Fruit fly (Drosophila melanogaster) whole organism, embryonic: Measurements from ENCODE around the gene Uba2.

Experiments used
- B-H1 ChIP-seq: fragments of 200-800 bp; sonication (Bioruptor generic); IDR thresholded peaks from 3 replicates; pipeline ENCODE4 v1.3.6; 2022; ENCODE audit warnings: missing biosample characterization, missing genetic modification characterization
- CG10147 ChIP-seq: fragments of 200-800 bp; sonication (Bioruptor generic); optimal IDR thresholded peaks from 2 replicates; lab custom pipeline; 2019; ENCODE audit warnings: missing biosample characterization, mild to moderate bottlenecking, missing genetic modification characterization, moderate library complexity
- CG10543 ChIP-seq: fragments of 200-800 bp; sonication (Bioruptor generic); optimal IDR thresholded peaks from 3 replicates; lab custom pipeline; 2017; ENCODE audit warnings: missing biosample characterization, mild to moderate bottlenecking, missing genetic modification characterization, moderate library complexity
- CG11723 ChIP-seq: fragments of 200-800 bp; sonication (Bioruptor generic); optimal IDR thresholded peaks from 2 replicates; lab custom pipeline; 2017; ENCODE audit warnings: missing biosample characterization, mild to moderate bottlenecking, missing genetic modification characterization
- CG12769 ChIP-seq: fragments of 200-800 bp; sonication (Bioruptor generic); optimal IDR thresholded peaks from 2 replicates; lab custom pipeline; 2019; ENCODE audit warnings: missing biosample characterization, mild to moderate bottlenecking, missing genetic modification characterization, moderate library complexity
- CG15269 ChIP-seq: fragments of 200-800 bp; sonication (Bioruptor generic); optimal IDR thresholded peaks from 2 replicates; lab custom pipeline; 2018; ENCODE audit warnings: missing biosample characterization, mild to moderate bottlenecking, missing genetic modification characterization, moderate library complexity
- CG18764 ChIP-seq: fragments of 200-800 bp; sonication (Bioruptor generic); optimal IDR thresholded peaks from 3 replicates; lab custom pipeline; 2016; ENCODE audit warnings: missing biosample characterization, missing genetic modification characterization
- CG2116 ChIP-seq: fragments of 200-800 bp; sonication (Bioruptor generic); optimal IDR thresholded peaks from 3 replicates; lab custom pipeline; 2018; ENCODE audit warnings: missing biosample characterization, mild to moderate bottlenecking, missing genetic modification characterization
- CG2678 ChIP-seq: fragments of 200-800 bp; sonication (Bioruptor generic); optimal IDR thresholded peaks from 3 replicates; lab custom pipeline; 2019; ENCODE audit warnings: missing biosample characterization, mild to moderate bottlenecking, missing genetic modification characterization, moderate library complexity
- CG30020 ChIP-seq: fragments of 200-800 bp; optimal IDR thresholded peaks from 2 replicates; lab custom pipeline; 2019; ENCODE audit warnings: missing biosample characterization, mild to moderate bottlenecking, missing genetic modification characterization, moderate library complexity
- CG30431 ChIP-seq: fragments of 200-800 bp; sonication (Bioruptor generic); optimal IDR thresholded peaks from 2 replicates; lab custom pipeline; 2017; ENCODE audit warnings: missing biosample characterization, missing genetic modification characterization
- CG3065 ChIP-seq: fragments of 200-800 bp; sonication (Bioruptor generic); optimal IDR thresholded peaks from 2 replicates; lab custom pipeline; 2016; ENCODE audit warnings: missing biosample characterization, missing genetic modification characterization
- CG31388 ChIP-seq: fragments of 200-800 bp; sonication (Bioruptor generic); optimal IDR thresholded peaks from 2 replicates; lab custom pipeline; 2016; ENCODE audit warnings: missing biosample characterization, missing genetic modification characterization
- CG6683 ChIP-seq: fragments of 200-800 bp; sonication (Bioruptor generic); optimal IDR thresholded peaks from 2 replicates; lab custom pipeline; 2017; ENCODE audit warnings: missing biosample characterization, mild to moderate bottlenecking, missing genetic modification characterization, missing genetic modification reagents
- CG6765 ChIP-seq: fragments of 200-800 bp; sonication (Bioruptor generic); optimal IDR thresholded peaks from 3 replicates; lab custom pipeline; 2017; ENCODE audit warnings: missing biosample characterization, mild to moderate bottlenecking, missing genetic modification characterization
- CG6813 ChIP-seq: fragments of 200-800 bp; sonication (Bioruptor generic); optimal IDR thresholded peaks from 2 replicates; lab custom pipeline; 2017; ENCODE audit warnings: missing biosample characterization, missing genetic modification characterization, mild to moderate bottlenecking, moderate library complexity, missing genetic modification reagents
- CG7745 ChIP-seq: fragments of 200-800 bp; sonication (Bioruptor generic); optimal IDR thresholded peaks from 2 replicates; lab custom pipeline; 2018; ENCODE audit warnings: missing biosample characterization, mild to moderate bottlenecking, missing genetic modification characterization, moderate library complexity
- CG7987 ChIP-seq: fragments of 200-800 bp; sonication (Bioruptor generic); optimal IDR thresholded peaks from 2 replicates; lab custom pipeline; 2018; ENCODE audit warnings: missing biosample characterization, mild to moderate bottlenecking, missing genetic modification characterization, moderate library complexity
- CG8281 ChIP-seq: fragments of 200-800 bp; sonication (Bioruptor generic); optimal IDR thresholded peaks from 2 replicates; lab custom pipeline; 2018; ENCODE audit warnings: missing biosample characterization, mild to moderate bottlenecking, missing genetic modification characterization, moderate library complexity
- CG9727 ChIP-seq: fragments of 200-800 bp; sonication (Bioruptor generic); optimal IDR thresholded peaks from 3 replicates; lab custom pipeline; 2017; ENCODE audit warnings: missing biosample characterization, mild to moderate bottlenecking, missing genetic modification characterization
- Chrac-16 ChIP-seq: fragments of 200-800 bp; sonication (Bioruptor generic); optimal IDR thresholded peaks from 3 replicates; lab custom pipeline; 2016; ENCODE audit warnings: missing biosample characterization, missing genetic modification characterization
- Eip74EF ChIP-seq, 2 experiments: fragments of 200-800 bp in 1 of 2; fragments of >200 bp in 1 of 2; sonication (Bioruptor generic) in 1 of 2; optimal IDR thresholded peaks; 2 replicates each; lab custom pipeline; 2017 to 2019; ENCODE audit warnings: missing biosample characterization in 2 of 2, missing genetic modification characterization in 2 of 2, mild to moderate bottlenecking in 1 of 2, moderate library complexity in 1 of 2
- Fer1 ChIP-seq: fragments of 200-800 bp; sonication (Bioruptor generic); optimal IDR thresholded peaks from 2 replicates; lab custom pipeline; 2017; ENCODE audit warnings: missing biosample characterization, mild to moderate bottlenecking, missing genetic modification characterization
- Fer3 ChIP-seq: fragments of 200-800 bp; sonication (Bioruptor generic); optimal IDR thresholded peaks from 2 replicates; lab custom pipeline; 2018; ENCODE audit warnings: missing biosample characterization, mild to moderate bottlenecking, missing genetic modification characterization, moderate library complexity
- HLH3B ChIP-seq: fragments of 200-800 bp; sonication (Bioruptor generic); IDR thresholded peaks from 2 replicates; pipeline ENCODE4 v1.3.6; 2022; ENCODE audit warnings: missing biosample characterization, missing genetic modification characterization
- Hey ChIP-seq: fragments of 200-800 bp; sonication (Bioruptor generic); optimal IDR thresholded peaks from 3 replicates; lab custom pipeline; 2018; ENCODE audit warnings: missing biosample characterization, mild to moderate bottlenecking, missing genetic modification characterization
- HmgZ ChIP-seq: fragments of 200-800 bp; sonication (Bioruptor generic); optimal IDR thresholded peaks from 2 replicates; lab custom pipeline; 2018; ENCODE audit warnings: missing biosample characterization, mild to moderate bottlenecking, missing genetic modification characterization
- Hmr ChIP-seq: fragments of 200-800 bp; sonication (Bioruptor generic); optimal IDR thresholded peaks from 3 replicates; lab custom pipeline; 2017; ENCODE audit warnings: mild to moderate bottlenecking, missing biosample characterization, missing genetic modification reagents, missing genetic modification characterization
- Hr3 ChIP-seq: fragments of 200-800 bp; sonication (Bioruptor generic); optimal IDR thresholded peaks from 3 replicates; lab custom pipeline; 2016; ENCODE audit warnings: missing biosample characterization, missing genetic modification characterization
- Hr39 ChIP-seq: fragments of >200 bp; optimal IDR thresholded peaks from 2 replicates; lab custom pipeline; 2017
- Lhr ChIP-seq: fragments of 200-800 bp; sonication (Bioruptor generic); optimal IDR thresholded peaks from 3 replicates; lab custom pipeline; 2017; ENCODE audit warnings: mild to moderate bottlenecking, missing biosample characterization, missing genetic modification reagents, missing genetic modification characterization
- Nf-YB ChIP-seq: fragments of 200-800 bp; sonication (Bioruptor generic); optimal IDR thresholded peaks from 3 replicates; lab custom pipeline; 2019; ENCODE audit warnings: missing biosample characterization, mild to moderate bottlenecking, missing genetic modification characterization, moderate library complexity
- NfI ChIP-seq: fragments of 200-800 bp; sonication (Bioruptor generic); optimal IDR thresholded peaks from 3 replicates; lab custom pipeline; 2018; ENCODE audit warnings: missing biosample characterization, mild to moderate bottlenecking, missing genetic modification characterization, moderate library complexity
- Pdp1 ChIP-seq, 2 experiments: fragments of 200-800 bp; sonication (Bioruptor generic); optimal IDR thresholded peaks; 3 replicates each; lab custom pipeline; 2016; ENCODE audit warnings: missing biosample characterization in 2 of 2, missing genetic modification characterization in 2 of 2, mild to moderate bottlenecking in 1 of 2, moderate library complexity in 1 of 2
- Rfx ChIP-seq: fragments of 200-800 bp; sonication (Bioruptor generic); IDR thresholded peaks from 2 replicates; pipeline ENCODE4 v1.3.6; 2022; ENCODE audit warnings: missing biosample characterization, missing genetic modification characterization
- Scr ChIP-seq: fragments of 200-800 bp; sonication (Bioruptor generic); IDR thresholded peaks from 2 replicates; pipeline ENCODE4 v1.3.6; 2022; ENCODE audit warnings: missing biosample characterization, missing genetic modification characterization; ENCODE audit not compliant: partially characterized antibody
- Sox100B ChIP-seq: fragments of 200-800 bp; sonication (Bioruptor generic); optimal IDR thresholded peaks from 3 replicates; lab custom pipeline; 2018; ENCODE audit warnings: missing biosample characterization, mild to moderate bottlenecking, missing genetic modification characterization
- abd-A ChIP-seq: fragments of 200-800 bp; sonication (Bioruptor generic); optimal IDR thresholded peaks from 3 replicates; lab custom pipeline; 2019; ENCODE audit warnings: missing biosample characterization, mild to moderate bottlenecking, missing genetic modification characterization, moderate library complexity
- bbx ChIP-seq: fragments of 200-800 bp; sonication (Bioruptor generic); IDR thresholded peaks from 2 replicates; pipeline ENCODE4 v1.3.6; 2022; ENCODE audit warnings: missing biosample characterization, missing genetic modification characterization; ENCODE audit not compliant: partially characterized antibody
- bsh ChIP-seq, 2 experiments: fragments of 200-800 bp; sonication (Bioruptor generic); optimal IDR thresholded peaks; 2 replicates each; lab custom pipeline; 2017 to 2018; ENCODE audit warnings: mild to moderate bottlenecking in 2 of 2, missing biosample characterization in 2 of 2, missing genetic modification characterization in 2 of 2, moderate library complexity in 1 of 2
- cas ChIP-seq: fragments of 200-800 bp; sonication (Bioruptor generic); IDR thresholded peaks from 2 replicates; pipeline ENCODE4 v1.3.6; 2022; ENCODE audit warnings: missing biosample characterization, missing genetic modification characterization
- eve ChIP-seq, 2 experiments: fragments of >200 bp; optimal IDR thresholded peaks; 2 replicates each; lab custom pipeline; 2017; ENCODE audit warnings: missing biosample characterization in 2 of 2, missing genetic modification characterization in 2 of 2
- fd3F ChIP-seq: fragments of 200-800 bp; sonication (Bioruptor generic); optimal IDR thresholded peaks from 2 replicates; lab custom pipeline; 2018; ENCODE audit warnings: missing biosample characterization, mild to moderate bottlenecking, missing genetic modification characterization, moderate library complexity
- ftz-f1 ChIP-seq: fragments of 200-800 bp; sonication (Bioruptor generic); optimal IDR thresholded peaks from 2 replicates; lab custom pipeline; 2016; ENCODE audit warnings: missing biosample characterization, missing genetic modification characterization
- gem ChIP-seq: fragments of 200-800 bp; sonication (Bioruptor generic); optimal IDR thresholded peaks from 2 replicates; lab custom pipeline; 2019; ENCODE audit warnings: missing biosample characterization, mild to moderate bottlenecking, missing genetic modification characterization, moderate library complexity
- gsb ChIP-seq: fragments of 200-800 bp; sonication (Bioruptor generic); IDR thresholded peaks from 2 replicates; pipeline ENCODE4 v1.3.6; 2022; ENCODE audit warnings: missing biosample characterization, missing genetic modification characterization
- repo ChIP-seq: fragments of 200-800 bp; sonication (Bioruptor generic); optimal IDR thresholded peaks from 2 replicates; lab custom pipeline; 2016; ENCODE audit warnings: missing biosample characterization, missing genetic modification characterization
- run ChIP-seq: fragments of 200-800 bp; sonication (Bioruptor generic); optimal IDR thresholded peaks from 3 replicates; lab custom pipeline; 2018; ENCODE audit warnings: missing biosample characterization, mild to moderate bottlenecking, missing genetic modification characterization
- sisA ChIP-seq: fragments of 200-800 bp; sonication (Bioruptor generic); IDR thresholded peaks from 2 replicates; pipeline ENCODE4 v1.3.6; 2022; ENCODE audit warnings: missing biosample characterization, missing genetic modification characterization
- sob ChIP-seq: fragments of 200-800 bp; sonication (Bioruptor generic); IDR thresholded peaks from 2 replicates; pipeline ENCODE4 v1.3.6; 2022; ENCODE audit warnings: missing biosample characterization, missing genetic modification characterization

The Uba2 gene

DNA sequence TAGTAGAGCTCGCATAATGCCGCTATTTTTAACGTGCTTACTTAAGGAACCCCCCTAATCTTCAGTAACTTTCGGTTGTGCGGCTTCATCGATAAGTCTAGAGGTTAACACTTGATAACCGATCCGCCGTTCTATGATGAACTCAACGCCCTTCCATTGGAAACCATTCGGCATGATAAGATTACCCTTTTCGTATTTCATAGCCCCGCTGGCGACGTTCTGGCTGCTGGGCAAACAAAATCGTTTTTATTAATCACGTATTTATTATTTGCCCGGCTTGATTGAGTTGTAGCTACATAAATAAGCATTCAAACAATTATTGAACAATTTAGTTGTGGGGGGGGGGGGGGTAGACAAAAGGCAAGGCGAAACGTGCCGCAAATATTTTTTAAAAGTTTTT lies 34.1 kb downstream of the Uba2 start (continued):
- no peak for TF ChIP-seq cas (GFP tag; lab: Robert Waterston, UW)
- peak in 1 of 2 experiments; percentile 60 for TF ChIP-seq eve (GFP tag; optimal IDR thresholded peaks at IDR 0.05; lab: Kevin White, UChicago)
- no peak for TF ChIP-seq CG30020 (tag; lab: Kevin White, UChicago)
- TF ChIP-seq CG10543 (GFP tag; lab: Kevin White, UChicago), result peak; percentile 79
- peak; percentile 64 for TF ChIP-seq CG2678 (tag; lab: Kevin White, UChicago)
- peak in 1 of 2 experiments; percentile 17 for TF ChIP-seq bsh (GFP tag; optimal IDR thresholded peaks at IDR 0.05; lab: Kevin White, UChicago)
- TF ChIP-seq gem (tag; lab: Kevin White, UChicago), result peak; percentile 34
- no peak for TF ChIP-seq Scr (GFP tag; lab: Robert Waterston, UW)
- peak; percentile 53 for TF ChIP-seq CG6813 (GFP tag; lab: Kevin White, UChicago)
- TF ChIP-seq Fer3, result peak; percentile 36
- no peak for TF ChIP-seq CG6683 (GFP tag; lab: Kevin White, UChicago)
- no peak for TF ChIP-seq CG18764 (GFP tag; lab: Kevin White, UChicago)
- peak; percentile 47 for TF ChIP-seq Hey
- TF ChIP-seq Rfx (GFP tag; lab: Robert Waterston, UW), result peak; percentile 39; the same call in 1 of the 2 replicates
- no peak for TF ChIP-seq Hr3 (GFP tag; lab: Kevin White, UChicago)
- peak; percentile 42 for TF ChIP-seq CG10147 (GFP tag; lab: Kevin White, UChicago)
- no peak for TF ChIP-seq run (tag; lab: Kevin White, UChicago)
- no peak for TF ChIP-seq CG11723 (GFP tag; lab: Kevin White, UChicago)
- TF ChIP-seq Chrac-16 (GFP tag; lab: Kevin White, UChicago), result no peak
- TF ChIP-seq Pdp1 (GFP tag; optimal IDR thresholded peaks at IDR 0.05; lab: Kevin White, UChicago), result peak in 1 of 2 experiments; percentile 60
- peak; percentile 68 for TF ChIP-seq Hmr (GFP tag; lab: Kevin White, UChicago)
- TF ChIP-seq CG30431, result no peak
- TF ChIP-seq sisA (GFP tag; lab: Robert Waterston, UW), result no peak
- TF ChIP-seq ftz-f1 (GFP tag; lab: Kevin White, UChicago), result peak; percentile 57
- peak; percentile 47 for TF ChIP-seq Fer1
- peak; percentile 37 for TF ChIP-seq CG6765 (GFP tag; lab: Kevin White, UChicago)
- TF ChIP-seq fd3F (GFP tag; lab: Kevin White, UChicago), result peak; percentile 13
- peak; percentile 65 for TF ChIP-seq CG7987 (GFP tag; lab: Kevin White, UChicago)
- TF ChIP-seq NfI (GFP tag; lab: Kevin White, UChicago), result no peak
- peak; percentile 42 for TF ChIP-seq CG12769 (tag; lab: Kevin White, UChicago)
- TF ChIP-seq CG15269 (tag; lab: Kevin White, UChicago), result peak; percentile 44
- TF ChIP-seq HmgZ, result peak; percentile 51
- TF ChIP-seq Sox100B (GFP tag; lab: Kevin White, UChicago), result no peak
- peak; percentile 24; the same call in 1 of the 2 replicates for TF ChIP-seq sob (GFP tag; lab: Robert Waterston, UW)
- TF ChIP-seq gsb, result no peak
- TF ChIP-seq Hr39 (lab: Kevin White, UChicago), result no peak
- peak; percentile 34 for TF ChIP-seq CG9727 (GFP tag; lab: Kevin White, UChicago)
- TF ChIP-seq bbx (GFP tag; lab: Robert Waterston, UW), result no peak
- TF ChIP-seq HLH3B (GFP tag; lab: Robert Waterston, UW), result no peak
- TF ChIP-seq CG2116 (GFP tag; lab: Kevin White, UChicago), result peak; percentile 13
- TF ChIP-seq CG31388 (GFP tag; lab: Kevin White, UChicago), result no peak
- TF ChIP-seq Nf-YB, result no peak
- no peak for TF ChIP-seq CG7745
- TF ChIP-seq CG8281 (tag; lab: Kevin White, UChicago), result peak; percentile 77
- TF ChIP-seq B-H1 (GFP tag; lab: Robert Waterston, UW), result no peak
- no peak for TF ChIP-seq repo (GFP tag; lab: Kevin White, UChicago)
- peak in 1 of 2 experiments; percentile 2 for TF ChIP-seq Eip74EF (GFP tag; optimal IDR thresholded peaks at IDR 0.05; lab: Kevin White, UChicago)
- no peak for TF ChIP-seq CG3065 (GFP tag; lab: Kevin White, UChicago)
- TF ChIP-seq abd-A, result peak; percentile 80
- TF ChIP-seq Lhr (GFP tag; lab: Kevin White, UChicago), result no peak
